Worm (Caenorhabditis elegans): ENCODE data around the gene B0462.4.

Gene B0462.4

DNA sequence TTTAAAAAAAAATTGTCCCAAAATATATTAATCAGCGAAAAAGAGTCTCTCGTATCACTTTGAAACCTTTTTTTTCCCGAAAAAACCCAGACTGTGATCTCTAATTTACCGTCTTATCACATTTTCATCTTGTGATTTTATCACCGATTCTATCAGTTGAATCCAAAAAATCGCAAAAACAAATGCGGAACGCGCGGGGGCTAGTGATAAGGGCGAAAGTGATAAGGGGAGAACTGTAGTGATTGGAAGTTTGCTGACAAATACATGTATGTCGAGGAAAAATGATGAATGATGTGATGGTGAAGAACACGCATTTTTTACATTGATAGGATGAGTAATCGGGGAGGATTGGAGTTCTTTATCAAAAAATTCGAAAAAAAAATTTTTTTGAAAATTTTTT is 15.1 kb upstream of the B0462.4 start:
- TF ChIP-seq nhr-19 (GFP tag; conservative IDR thresholded peaks at IDR 0.05) (peak; percentile 35), swsn-7 (tag; optimal IDR thresholded peaks at IDR 0.05) (no peak), sup-37 (GFP tag; optimal IDR thresholded peaks at IDR 0.05) (no peak), zip-4 (GFP tag; optimal IDR thresholded peaks at IDR 0.05) (no peak), dsc-1 (tag; optimal IDR thresholded peaks at IDR 0.05) (no peak), xbp-1 (tag; optimal IDR thresholded peaks at IDR 0.05) (no peak), zag-1 (tag; optimal IDR thresholded peaks at IDR 0.05) (no peak), ceh-8 (GFP tag; optimal IDR thresholded peaks at IDR 0.05) (no peak), lsy-2 (tag; optimal IDR thresholded peaks at IDR 0.05) (no peak), lir-3 (tag; optimal IDR thresholded peaks at IDR 0.05; ENCODE audit: poor library complexity) (no peak), vab-15 (tag; optimal IDR thresholded peaks at IDR 0.05) (no peak), pag-3 (tag; optimal IDR thresholded peaks at IDR 0.05; ENCODE audit: borderline replicate concordance, insufficient read depth) (no peak), unc-30 (tag; optimal IDR thresholded peaks at IDR 0.05) (no peak), jun-1 (tag; optimal IDR thresholded peaks at IDR 0.05) (peak; percentile 89), pax-3 (tag; optimal IDR thresholded peaks at IDR 0.05) (peak; percentile 30), mab-9 (GFP tag; IDR thresholded peaks at IDR 0.05) (no peak), mdl-1 (tag; optimal IDR thresholded peaks at IDR 0.05) (peak in 1 of 2 experiments; percentile 55), skn-1 (tag; optimal IDR thresholded peaks at IDR 0.05) (peak; percentile 53), lin-14 (GFP tag; optimal IDR thresholded peaks at IDR 0.05) (peak; percentile 80), elt-3 (tag; optimal IDR thresholded peaks at IDR 0.05) (peak in 5 of 6 experiments; percentile 87 to 97 (median 88)), blmp-1 (tag; optimal IDR thresholded peaks at IDR 0.05) (peak; percentile 93), fkh-10 (GFP tag; optimal IDR thresholded peaks at IDR 0.05) (no peak), ztf-11 (tag; optimal IDR thresholded peaks at IDR 0.05) (no peak), nhr-76 (tag; optimal IDR thresholded peaks at IDR 0.05) (no peak), nhr-90 (tag; optimal IDR thresholded peaks at IDR 0.05; ENCODE audit: poor library complexity) (peak; percentile 65), egl-27 (tag; optimal IDR thresholded peaks at IDR 0.05) (no peak), nhr-71 (tag; optimal IDR thresholded peaks at IDR 0.05) (peak; percentile 47), ceh-88 (GFP tag; IDR thresholded peaks at IDR 0.05) (no peak), mep-1 (tag; optimal IDR thresholded peaks at IDR 0.05) (no peak), snpc-4 (tag; optimal IDR thresholded peaks at IDR 0.05) (no peak), aha-1 (tag; optimal IDR thresholded peaks at IDR 0.05) (no peak), nhr-77 (tag; optimal IDR thresholded peaks at IDR 0.05) (no peak), lin-35 (GFP tag; optimal IDR thresholded peaks at IDR 0.05) (peak in 1 of 2 experiments; percentile 71), mef-2 (tag; optimal IDR thresholded peaks at IDR 0.05) (no peak), lin-13 (GFP tag; optimal IDR thresholded peaks at IDR 0.05) (no peak), unc-62 (GFP tag; optimal IDR thresholded peaks at IDR 0.05) (no peak), hlh-17 (GFP tag; optimal IDR thresholded peaks at IDR 0.05; ENCODE audit: borderline replicate concordance) (no peak), nhr-20 (tag; optimal IDR thresholded peaks at IDR 0.05) (peak; percentile 71), pqm-1 (tag; optimal IDR thresholded peaks at IDR 0.05) (peak; percentile 98), ets-5 (GFP tag; IDR thresholded peaks at IDR 0.05) (no peak), nhr-84 (tag; optimal IDR thresholded peaks at IDR 0.05) (no peak), elt-2 (tag; optimal IDR thresholded peaks at IDR 0.05) (peak; percentile 100), ama-1 (optimal IDR thresholded peaks at IDR 0.05) (no peak), irx-1 (tag; optimal IDR thresholded peaks at IDR 0.05) (no peak), tbx-2 (tag; optimal IDR thresholded peaks at IDR 0.05) (peak; percentile 18), lin-15B (tag; optimal IDR thresholded peaks at IDR 0.05) (no peak), unc-130 (tag; optimal IDR thresholded peaks at IDR 0.05) (no peak), unc-86 (tag; optimal IDR thresholded peaks at IDR 0.05) (no peak), fkh-8 (tag; optimal IDR thresholded peaks at IDR 0.05) (no peak), tlp-1 (tag; optimal IDR thresholded peaks at IDR 0.05) (peak; percentile 63), nhr-237 (tag; optimal IDR thresholded peaks at IDR 0.05) (no peak), C16A3.4 (tag; optimal IDR thresholded peaks at IDR 0.05) (no peak)
